Fruit fly (Drosophila melanogaster) S2 (cell line): ENCODE data around the gene CG3386.

Source experiments
- CG8478 ChIP-seq: fragments of >200 bp; optimal IDR thresholded peaks from 2 replicates; lab custom pipeline; 2018
- CTCF ChIP-seq, 2 experiments: fragments of >200 bp; optimal IDR thresholded peaks; 2 replicates each; lab custom pipeline; 2018

- TF ChIP-seq CTCF (optimal IDR thresholded peaks at IDR 0.05; lab: Kevin White, UChicago): no peak
- TF ChIP-seq CG8478 (lab: Kevin White, UChicago): no peak
These were observed 45.6 kb upstream of the CG3386 start for dm6 chr3L:727874-728273.
